Worm (Caenorhabditis elegans): ENCODE measurements around the gene F26C11.1.

F26C11.1 gene

ce11 chrII:9872961-9873360 is 21.6 kb upstream of the F26C11.1 start, which contains the start of gene chil-8:
Gene chil-8 (minus strand): TSS chrII:9873061.
- TF ChIP-seq nhr-43 (tag; optimal IDR thresholded peaks at IDR 0.05; ENCODE audit: poor library complexity, severe bottlenecking): no peak
- no peak for TF ChIP-seq pqm-1 (tag; optimal IDR thresholded peaks at IDR 0.05)
- no peak for TF ChIP-seq aly-2 (tag; optimal IDR thresholded peaks at IDR 0.05)
- no peak for TF ChIP-seq elt-3 (tag; optimal IDR thresholded peaks at IDR 0.05)
- no peak for TF ChIP-seq ztf-11 (tag; optimal IDR thresholded peaks at IDR 0.05)
- TF ChIP-seq nhr-12 (tag; optimal IDR thresholded peaks at IDR 0.05): no peak
- no peak for TF ChIP-seq ceh-16 (tag; optimal IDR thresholded peaks at IDR 0.05)
- TF ChIP-seq jun-1 (tag; optimal IDR thresholded peaks at IDR 0.05): no peak
- TF ChIP-seq ceh-9 (tag; optimal IDR thresholded peaks at IDR 0.05): no peak

ce11 chrII:9874508-9875229 is 19.9 kb upstream of the F26C11.1 start, which contains the start of the genes chil-2 and ctsa-3.2:
Gene chil-2 (minus strand): TSS chrII:9874608.
Gene ctsa-3.2 (plus strand): TSS chrII:9875179.
- TF ChIP-seq eor-1 (tag; optimal IDR thresholded peaks at IDR 0.05) (no peak), sea-2 (GFP tag; optimal IDR thresholded peaks at IDR 0.05) (no peak), nhr-23 (tag; optimal IDR thresholded peaks at IDR 0.05) (no peak), elt-2 (tag; optimal IDR thresholded peaks at IDR 0.05) (no peak), fkh-2 (tag; optimal IDR thresholded peaks at IDR 0.05) (no peak), ceh-16 (tag; optimal IDR thresholded peaks at IDR 0.05) (no peak), nhr-237 (tag; optimal IDR thresholded peaks at IDR 0.05) (no peak), ceh-9 (tag; optimal IDR thresholded peaks at IDR 0.05) (no peak), skn-1 (tag; optimal IDR thresholded peaks at IDR 0.05) (no peak), nhr-11 (tag; optimal IDR thresholded peaks at IDR 0.05) (no peak), nfya-1 (tag; optimal IDR thresholded peaks at IDR 0.05; ENCODE audit: insufficient read depth) (no peak), hmg-11 (tag; optimal IDR thresholded peaks at IDR 0.05) (no peak), daf-12 (tag; optimal IDR thresholded peaks at IDR 0.05) (no peak), lsy-12 (tag; optimal IDR thresholded peaks at IDR 0.05) (no peak), ztf-4 (tag; optimal IDR thresholded peaks at IDR 0.05) (no peak)

- TF ChIP-seq unc-39 (tag; optimal IDR thresholded peaks at IDR 0.05) (no peak), nhr-23 (tag; optimal IDR thresholded peaks at IDR 0.05) (peak; percentile 32), egl-5 (tag; optimal IDR thresholded peaks at IDR 0.05) (no peak)
Measured at ce11 chrII:9879815-9880214, 14.7 kb upstream of the F26C11.1 start.

ce11 chrII:9880826-9881225 is 13.7 kb upstream of the F26C11.1 start, which contains the start of gene C08H9.15:
Gene C08H9.15 (plus strand): TSS chrII:9881193.
- TF ChIP-seq ceh-16 (tag; optimal IDR thresholded peaks at IDR 0.05): no peak
- TF ChIP-seq nhr-25 (tag; optimal IDR thresholded peaks at IDR 0.05): peak; percentile 30

ce11 chrII:9886216-9886615 is 8.3 kb upstream of the F26C11.1 start, which contains the start of gene algn-8:
Gene algn-8 (minus strand): TSS chrII:9886442.
- TF ChIP-seq ceh-28 (tag; optimal IDR thresholded peaks at IDR 0.05) (no peak), daf-12 (tag; optimal IDR thresholded peaks at IDR 0.05) (no peak), unc-62 (GFP tag; optimal IDR thresholded peaks at IDR 0.05) (no peak), egl-5 (tag; optimal IDR thresholded peaks at IDR 0.05) (no peak), nhr-67 (tag; optimal IDR thresholded peaks at IDR 0.05) (no peak)

ce11 chrII:9888549-9888948 is 6.0 kb upstream of the F26C11.1 start:
- TF ChIP-seq nhr-11 (tag; optimal IDR thresholded peaks at IDR 0.05) (no peak), ceh-9 (tag; optimal IDR thresholded peaks at IDR 0.05) (no peak), snpc-4 (tag; optimal IDR thresholded peaks at IDR 0.05) (no peak), ceh-28 (tag; optimal IDR thresholded peaks at IDR 0.05) (no peak), nhr-23 (tag; optimal IDR thresholded peaks at IDR 0.05) (no peak), egl-27 (tag; optimal IDR thresholded peaks at IDR 0.05) (no peak), R02D3.7 (tag; optimal IDR thresholded peaks at IDR 0.05) (no peak), lin-39 (tag; optimal IDR thresholded peaks at IDR 0.05) (no peak), ZK546.5 (tag; optimal IDR thresholded peaks at IDR 0.05) (no peak), jun-1 (tag; optimal IDR thresholded peaks at IDR 0.05) (no peak), elt-2 (tag; optimal IDR thresholded peaks at IDR 0.05) (no peak), nfya-1 (tag; optimal IDR thresholded peaks at IDR 0.05; ENCODE audit: insufficient read depth) (no peak), mml-1 (tag; optimal IDR thresholded peaks at IDR 0.05) (no peak), ztf-4 (tag; optimal IDR thresholded peaks at IDR 0.05) (no peak), pqm-1 (tag; optimal IDR thresholded peaks at IDR 0.05) (no peak)

All from whole organism, L3 larva.